Fruit fly (Drosophila melanogaster) whole organism: ENCODE results near the gene fd102C.

Experiments
- CG8478 ChIP-seq: fragments of >200 bp; optimal IDR thresholded peaks from 2 replicates; lab custom pipeline; 2018; ENCODE audit warnings: inconsistent platforms
- Dll ChIP-seq: fragments of >200 bp; optimal IDR thresholded peaks from 2 replicates; lab custom pipeline; 2017
- EcR ChIP-seq, 2 experiments: fragments of >200 bp; optimal IDR thresholded peaks; 2 replicates each; lab custom pipeline; 2017; ENCODE audit warnings: missing biosample characterization in 2 of 2, missing genetic modification characterization in 2 of 2, missing genetic modification reagents in 2 of 2
- pan ChIP-seq: fragments of >200 bp; optimal IDR thresholded peaks from 2 replicates; lab custom pipeline; 2017
- psq ChIP-seq: fragments of >200 bp; optimal IDR thresholded peaks from 2 replicates; lab custom pipeline; 2017
- usp ChIP-seq: fragments of >200 bp; optimal IDR thresholded peaks from 2 replicates; lab custom pipeline; 2017; ENCODE audit warnings: missing biosample characterization, missing genetic modification characterization, mixed read lengths

fd102C gene

dm6 chr4:844468-844867, at the start of gene fd102C:
Gene fd102C (minus strand): TSS chr4:844529.
- no peak for TF ChIP-seq EcR (GFP tag; optimal IDR thresholded peaks at IDR 0.05; lab: Kevin White, UChicago)
- TF ChIP-seq CG8478 (lab: Kevin White, UChicago), result no peak

- TF ChIP-seq CG8478 (lab: Kevin White, UChicago) (no peak), usp (GFP tag; lab: Kevin White, UChicago) (no peak), psq (lab: Kevin White, UChicago) (no peak), Dll (no peak), pan (lab: Kevin White, UChicago) (no peak), EcR (GFP tag; optimal IDR thresholded peaks at IDR 0.05; lab: Kevin White, UChicago) (no peak)
These were observed 34.9 kb upstream of the fd102C start for dm6 chr4:879061-879708.

- TF ChIP-seq pan (lab: Kevin White, UChicago), result no peak
- no peak for TF ChIP-seq psq (lab: Kevin White, UChicago)
- TF ChIP-seq EcR (GFP tag; optimal IDR thresholded peaks at IDR 0.05; lab: Kevin White, UChicago), result no peak
- TF ChIP-seq usp (GFP tag; lab: Kevin White, UChicago), result no peak
- TF ChIP-seq CG8478 (lab: Kevin White, UChicago), result no peak
- TF ChIP-seq Dll, result no peak
These were observed 23.6 kb upstream of the fd102C start for dm6 chr4:867937-868336.

- TF ChIP-seq pan (lab: Kevin White, UChicago) (no peak), EcR (GFP tag; optimal IDR thresholded peaks at IDR 0.05; lab: Kevin White, UChicago) (no peak), psq (lab: Kevin White, UChicago) (no peak), Dll (no peak), usp (GFP tag; lab: Kevin White, UChicago) (no peak)
These were observed 22.3 kb upstream of the fd102C start, which contains the start of gene Gyf for dm6 chr4:866437-867216. Gene Gyf (minus strand): TSS chr4:867025.

dm6 chr4:855074-855473, 10.7 kb upstream of the fd102C start:
- no peak for TF ChIP-seq usp (GFP tag; lab: Kevin White, UChicago)

dm6 chr4:853355-853754, 9.0 kb upstream of the fd102C start:
- TF ChIP-seq psq (lab: Kevin White, UChicago) (no peak), CG8478 (lab: Kevin White, UChicago) (no peak), pan (lab: Kevin White, UChicago) (no peak), Dll (no peak), usp (GFP tag; lab: Kevin White, UChicago) (no peak), EcR (GFP tag; optimal IDR thresholded peaks at IDR 0.05; lab: Kevin White, UChicago) (no peak)

dm6 chr4:852339-852738, 8.0 kb upstream of the fd102C start:
- no peak for TF ChIP-seq EcR (GFP tag; optimal IDR thresholded peaks at IDR 0.05; lab: Kevin White, UChicago)
- TF ChIP-seq usp (GFP tag; lab: Kevin White, UChicago), result no peak
- no peak for TF ChIP-seq CG8478 (lab: Kevin White, UChicago)
- no peak for TF ChIP-seq pan (lab: Kevin White, UChicago)
- no peak for TF ChIP-seq psq (lab: Kevin White, UChicago)
- TF ChIP-seq Dll, result no peak

dm6 chr4:851131-851530, 6.8 kb upstream of the fd102C start:
- TF ChIP-seq EcR (GFP tag; optimal IDR thresholded peaks at IDR 0.05; lab: Kevin White, UChicago), result no peak
- TF ChIP-seq usp (GFP tag; lab: Kevin White, UChicago), result no peak

dm6 chr4:846092-846491, 1.8 kb upstream of the fd102C start:
- TF ChIP-seq usp (GFP tag; lab: Kevin White, UChicago), result no peak
- TF ChIP-seq EcR (GFP tag; optimal IDR thresholded peaks at IDR 0.05; lab: Kevin White, UChicago), result no peak
- TF ChIP-seq pan (lab: Kevin White, UChicago), result no peak
- TF ChIP-seq CG8478 (lab: Kevin White, UChicago), result no peak
- no peak for TF ChIP-seq Dll
- no peak for TF ChIP-seq psq (lab: Kevin White, UChicago)

- TF ChIP-seq CG8478 (lab: Kevin White, UChicago) (no peak), Dll (no peak), pan (lab: Kevin White, UChicago) (no peak), psq (lab: Kevin White, UChicago) (no peak), usp (GFP tag; lab: Kevin White, UChicago) (no peak), EcR (GFP tag; optimal IDR thresholded peaks at IDR 0.05; lab: Kevin White, UChicago) (no peak)
These were observed 8.7 kb downstream of the fd102C start for dm6 chr4:835535-836138.

dm6 chr4:834837-835534, 9.3 kb downstream of the fd102C start:
- TF ChIP-seq psq (lab: Kevin White, UChicago) (no peak), pan (lab: Kevin White, UChicago) (no peak), Dll (no peak), EcR (GFP tag; optimal IDR thresholded peaks at IDR 0.05; lab: Kevin White, UChicago) (no peak), usp (GFP tag; lab: Kevin White, UChicago) (no peak), CG8478 (lab: Kevin White, UChicago) (no peak)
